Worm (Caenorhabditis elegans) whole organism, L3 larva: ENCODE results near the gene dnsn-1.

Experiments used
- elt-1 ChIP-seq: fragments of 150-350 bp; optimal IDR thresholded peaks from 2 replicates; lab custom pipeline; 2014; ENCODE audit warnings: missing biosample characterization, missing genetic modification characterization
- elt-3 ChIP-seq, 3 experiments: fragments of 150-350 bp in 1 of 3; sonication (generic microtip) in 2 of 3; optimal IDR thresholded peaks; 2 replicates in 2 of 3; 4 replicates in 1 of 3; lab custom pipeline; 2014 to 2017; ENCODE audit warnings: missing biosample characterization in 3 of 3, missing genetic modification characterization in 3 of 3
- nhr-11 ChIP-seq: fragments of 150-350 bp; optimal IDR thresholded peaks from 2 replicates; lab custom pipeline; 2014; ENCODE audit warnings: missing biosample characterization, missing genetic modification characterization
- nhr-12 ChIP-seq: fragments of 150-350 bp; optimal IDR thresholded peaks from 2 replicates; lab custom pipeline; 2014; ENCODE audit warnings: missing biosample characterization, missing genetic modification characterization
- nhr-76 ChIP-seq: fragments of 150-350 bp; sonication (generic microtip); optimal IDR thresholded peaks from 5 replicates; lab custom pipeline; 2014; ENCODE audit warnings: missing biosample characterization, missing genetic modification characterization
- pha-4 ChIP-seq: fragments of 150-350 bp; optimal IDR thresholded peaks from 2 replicates; lab custom pipeline; 2014; ENCODE audit warnings: missing biosample characterization, missing genetic modification reagents, missing genetic modification characterization

ce11 chrII:418782-419181 lies 8.1 kb upstream of the dnsn-1 start, which contains the start of gene C24H12.6:
- no peak for TF ChIP-seq nhr-76
- TF ChIP-seq pha-4 (tag; lab: Kevin White, UChicago) = no peak
- TF ChIP-seq elt-3 (tag; optimal IDR thresholded peaks at IDR 0.05; lab: Kevin White, UChicago) = no peak
- no peak for TF ChIP-seq nhr-12 (tag; lab: Kevin White, UChicago)
- no peak for TF ChIP-seq nhr-11
- TF ChIP-seq elt-1 (tag; lab: Kevin White, UChicago) = no peak
